Fruit fly (Drosophila melanogaster) S2 (cell line): ENCODE results near the gene CG11630.

Source experiments
- CG8478 ChIP-seq: fragments of >200 bp; optimal IDR thresholded peaks from 2 replicates; lab custom pipeline; 2018
- CTCF ChIP-seq, 2 experiments: fragments of >200 bp; optimal IDR thresholded peaks; 2 replicates each; lab custom pipeline; 2018

- TF ChIP-seq CG8478 (lab: Kevin White, UChicago) (no peak), CTCF (optimal IDR thresholded peaks at IDR 0.05; lab: Kevin White, UChicago) (no peak)
Observed at dm6 chr2L:21769461-21769860, 14.4 kb downstream of the CG11630 start.
